Fruit fly (Drosophila melanogaster): ENCODE measurements around the gene Obp99d.

- TF ChIP-seq psq (optimal IDR thresholded peaks at IDR 0.05): no peak
- TF ChIP-seq ttk (optimal IDR thresholded peaks at IDR 0.05): no peak
These were observed 7.9 kb downstream of the Obp99d start, which contains the start of gene CG34296 for dm6 chr3R:29722238-29722637.
